Fruit fly (Drosophila melanogaster): ENCODE results near the gene Ilp5.

- TF ChIP-seq CG14655 (GFP tag; optimal IDR thresholded peaks at IDR 0.05) (peak; percentile 90), EcR (GFP tag; optimal IDR thresholded peaks at IDR 0.05) (peak; percentile 43), CG9948 (tag; optimal IDR thresholded peaks at IDR 0.05) (peak; percentile 73), CG13204 (GFP tag; optimal IDR thresholded peaks at IDR 0.05) (peak; percentile 85), Pif1A (GFP tag; optimal IDR thresholded peaks at IDR 0.05) (peak; percentile 91)
Measured at dm6 chr3L:9848744-9849143, 25.0 kb upstream of the Ilp5 start.

Measured in whole organism, pupa.